Fruit fly (Drosophila melanogaster): ENCODE data around the gene Atg18b.

Gene Atg18b

DNA sequence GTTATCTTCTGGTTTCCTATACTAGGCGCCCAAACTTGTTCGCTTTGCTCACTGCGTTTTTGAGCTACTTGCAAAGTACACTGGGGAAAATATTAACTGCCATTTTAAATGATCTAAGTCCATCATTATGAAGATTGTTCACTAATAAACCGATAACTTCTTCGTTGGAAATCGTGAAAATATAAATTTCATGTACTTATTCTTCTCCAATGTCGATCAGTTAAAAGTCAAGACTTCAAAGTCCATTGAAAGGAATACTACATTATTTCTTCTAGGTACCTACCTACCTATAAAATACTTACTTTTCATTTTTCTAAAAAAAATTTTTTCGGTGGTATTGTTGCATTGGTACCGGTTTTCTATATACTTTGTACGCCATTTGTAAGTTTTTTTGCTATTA is 26.3 kb upstream of the Atg18b start:
- no peak for TF ChIP-seq CG3032 (tag; optimal IDR thresholded peaks at IDR 0.05)
- peak in 1 of 2 experiments; percentile 51 for TF ChIP-seq salr (GFP tag; optimal IDR thresholded peaks at IDR 0.05)
- peak; percentile 69 for TF ChIP-seq CG6276 (GFP tag; optimal IDR thresholded peaks at IDR 0.05)
- no peak for TF ChIP-seq dsx (GFP tag; optimal IDR thresholded peaks at IDR 0.05; ENCODE audit: poor library complexity, severe bottlenecking)
- TF ChIP-seq esn (GFP tag; optimal IDR thresholded peaks at IDR 0.05): no peak
- TF ChIP-seq Ets96B (tag; optimal IDR thresholded peaks at IDR 0.05): no peak
- no peak for TF ChIP-seq Eip75B (GFP tag; optimal IDR thresholded peaks at IDR 0.05)
- no peak for TF ChIP-seq CG34406 (GFP tag; optimal IDR thresholded peaks at IDR 0.05)
- TF ChIP-seq eg (GFP tag; IDR thresholded peaks at IDR 0.05): peak; percentile 77
- TF ChIP-seq CG6163 (GFP tag; IDR thresholded peaks at IDR 0.05): peak; percentile 57; the same call in 1 of the 3 replicates
- TF ChIP-seq acj6 (GFP tag; optimal IDR thresholded peaks at IDR 0.05): no peak
- no peak for TF ChIP-seq CG11902 (GFP tag; optimal IDR thresholded peaks at IDR 0.05)
- no peak for TF ChIP-seq Blimp-1 (GFP tag; optimal IDR thresholded peaks at IDR 0.05)
- TF ChIP-seq CG16779 (tag; optimal IDR thresholded peaks at IDR 0.05): peak; percentile 10
- no peak for TF ChIP-seq ss (GFP tag; optimal IDR thresholded peaks at IDR 0.05)
- TF ChIP-seq Hr39 (GFP tag; optimal IDR thresholded peaks at IDR 0.05): no peak
- peak; percentile 23 for TF ChIP-seq dac (GFP tag; optimal IDR thresholded peaks at IDR 0.05)
- no peak for TF ChIP-seq CG6854 (GFP tag; optimal IDR thresholded peaks at IDR 0.05)
- no peak for TF ChIP-seq Gug (GFP tag; IDR thresholded peaks at IDR 0.05)
- TF ChIP-seq achi (GFP tag; optimal IDR thresholded peaks at IDR 0.05): peak; percentile 40
- TF ChIP-seq CG10631 (GFP tag; optimal IDR thresholded peaks at IDR 0.05): peak; percentile 28
- TF ChIP-seq svp (GFP tag): no peak
- no peak for TF ChIP-seq Hr38 (GFP tag; optimal IDR thresholded peaks at IDR 0.05)
- TF ChIP-seq topi (GFP tag; optimal IDR thresholded peaks at IDR 0.05): no peak
- no peak for TF ChIP-seq Met (GFP tag; optimal IDR thresholded peaks at IDR 0.05)
- TF ChIP-seq CG6808 (GFP tag; optimal IDR thresholded peaks at IDR 0.05): no peak
- TF ChIP-seq Sox14 (GFP tag; optimal IDR thresholded peaks at IDR 0.05): peak; percentile 11
- TF ChIP-seq CG8119 (GFP tag; IDR thresholded peaks at IDR 0.05): peak; percentile 72
- TF ChIP-seq fd85E (GFP tag; optimal IDR thresholded peaks at IDR 0.05): no peak
- TF ChIP-seq Lpt (GFP tag; optimal IDR thresholded peaks at IDR 0.05): peak; percentile 56
- TF ChIP-seq CG31627 (GFP tag; optimal IDR thresholded peaks at IDR 0.05): no peak
- no peak for TF ChIP-seq vri (GFP tag; optimal IDR thresholded peaks at IDR 0.05)
- TF ChIP-seq CG9139 (GFP tag; optimal IDR thresholded peaks at IDR 0.05): no peak
- no peak for TF ChIP-seq Ets21C (GFP tag; optimal IDR thresholded peaks at IDR 0.05)
- peak; percentile 71 for TF ChIP-seq Eip78C (GFP tag)
- TF ChIP-seq cyc (GFP tag; optimal IDR thresholded peaks at IDR 0.05): no peak
- TF ChIP-seq CG4318 (GFP tag; optimal IDR thresholded peaks at IDR 0.05): peak; percentile 37
- TF ChIP-seq CG15336 (GFP tag; IDR thresholded peaks at IDR 0.05): peak; percentile 81
- TF ChIP-seq CG3919 (GFP tag; optimal IDR thresholded peaks at IDR 0.05): peak; percentile 28
- no peak for TF ChIP-seq CG8319 (GFP tag; optimal IDR thresholded peaks at IDR 0.05)
- TF ChIP-seq fkh (GFP tag; optimal IDR thresholded peaks at IDR 0.05): no peak
- no peak for TF ChIP-seq Sox102F (GFP tag; optimal IDR thresholded peaks at IDR 0.05)
- TF ChIP-seq pdm3 (GFP tag; optimal IDR thresholded peaks at IDR 0.05): peak; percentile 44
- no peak for TF ChIP-seq CG1621 (tag; optimal IDR thresholded peaks at IDR 0.05)
- no peak for TF ChIP-seq CG10669 (GFP tag; optimal IDR thresholded peaks at IDR 0.05)
- no peak for TF ChIP-seq Eip93F (GFP tag; optimal IDR thresholded peaks at IDR 0.05)
- TF ChIP-seq CG7368 (GFP tag; optimal IDR thresholded peaks at IDR 0.05): no peak
- TF ChIP-seq CG8632 (GFP tag; optimal IDR thresholded peaks at IDR 0.05): no peak
- TF ChIP-seq lz (GFP tag; optimal IDR thresholded peaks at IDR 0.05): no peak
- TF ChIP-seq CG11762 (GFP tag; optimal IDR thresholded peaks at IDR 0.05; ENCODE audit: insufficient read depth): no peak
- TF ChIP-seq Hr4 (GFP tag; optimal IDR thresholded peaks at IDR 0.05): peak; percentile 74
- no peak for TF ChIP-seq CG6792 (GFP tag; optimal IDR thresholded peaks at IDR 0.05)
- peak; percentile 83 for TF ChIP-seq CG32006 (GFP tag; optimal IDR thresholded peaks at IDR 0.05)

Measured in whole organism, prepupa.